Fruit fly (Drosophila melanogaster): Measurements from ENCODE around the gene Nmdmc.

Nmdmc gene

dm6 chr3R:9038652-9039051 lies 11.7 kb downstream of the Nmdmc start, which contains the start of gene hyx (continued):
- TF ChIP-seq pb (GFP tag; optimal IDR thresholded peaks at IDR 0.05), result no peak
- TF ChIP-seq Gsc (GFP tag; IDR thresholded peaks at IDR 0.05), result no peak
- no peak for TF ChIP-seq Ravus (GFP tag; IDR thresholded peaks at IDR 0.05)
- TF ChIP-seq CG8478 (optimal IDR thresholded peaks at IDR 0.05), result no peak
- TF ChIP-seq fd64A (GFP tag; optimal IDR thresholded peaks at IDR 0.05), result no peak
- no peak for TF ChIP-seq CG2875 (GFP tag; optimal IDR thresholded peaks at IDR 0.05)
- TF ChIP-seq Fer2 (tag; optimal IDR thresholded peaks at IDR 0.05), result no peak
- no peak; the same call in 1 of the 2 replicates for TF ChIP-seq CG32532 (GFP tag; IDR thresholded peaks at IDR 0.05)
- no peak for TF ChIP-seq Asciz (GFP tag; optimal IDR thresholded peaks at IDR 0.05)
- no peak for TF ChIP-seq CG30020 (tag; optimal IDR thresholded peaks at IDR 0.05)
- TF ChIP-seq bsh (GFP tag; optimal IDR thresholded peaks at IDR 0.05), result peak in 1 of 2 experiments; percentile 34
- TF ChIP-seq CG12236 (GFP tag; optimal IDR thresholded peaks at IDR 0.05), result no peak
- TF ChIP-seq PHDP (tag; optimal IDR thresholded peaks at IDR 0.05), result peak; percentile 0
- peak; percentile 57 for TF ChIP-seq CG15514 (GFP tag; optimal IDR thresholded peaks at IDR 0.05)
- peak; percentile 92 for TF ChIP-seq Med (GFP tag)
- 0 out of 2 replicates have a peak, but pooled peaks have one; percentile 38 for TF ChIP-seq nerfin-2 (GFP tag; IDR thresholded peaks at IDR 0.05; ENCODE audit: partially characterized antibody)
- no peak for TF ChIP-seq salm (tag; optimal IDR thresholded peaks at IDR 0.05)
- peak in 1 of 3 experiments; percentile 19 for TF ChIP-seq lola (GFP tag; optimal IDR thresholded peaks at IDR 0.05)
- no peak for TF ChIP-seq Sin3A (optimal IDR thresholded peaks at IDR 0.05)
- peak; percentile 77 for TF ChIP-seq CG2120 (GFP tag; optimal IDR thresholded peaks at IDR 0.05)
- no peak for TF ChIP-seq HHEX (GFP tag; optimal IDR thresholded peaks at IDR 0.05)
- peak; percentile 66 for TF ChIP-seq CG30403 (GFP tag; optimal IDR thresholded peaks at IDR 0.05)
- TF ChIP-seq nom (GFP tag; optimal IDR thresholded peaks at IDR 0.05), result no peak
- TF ChIP-seq ttk (GFP tag; IDR thresholded peaks at IDR 0.05), result peak; percentile 29; the same call in 1 of the 2 replicates
- peak; percentile 56; the same call in 1 of the 2 replicates for TF ChIP-seq tna (GFP tag; IDR thresholded peaks at IDR 0.05; ENCODE audit: partially characterized antibody)
- no peak for TF ChIP-seq CG2678 (tag; optimal IDR thresholded peaks at IDR 0.05)
- no peak for TF ChIP-seq CG7839 (tag; optimal IDR thresholded peaks at IDR 0.05)
- no peak for TF ChIP-seq abd-A (tag; optimal IDR thresholded peaks at IDR 0.05)
- no peak for TF ChIP-seq CG9797 (GFP tag; optimal IDR thresholded peaks at IDR 0.05)
- TF ChIP-seq CG2129 (GFP tag; IDR thresholded peaks at IDR 0.05; ENCODE audit: partially characterized antibody), result peak; percentile 82
- TF ChIP-seq CG15601 (tag; optimal IDR thresholded peaks at IDR 0.05), result peak; percentile 24
- peak; percentile 44 for TF ChIP-seq CG17359 (tag; optimal IDR thresholded peaks at IDR 0.05)
- peak; percentile 29 for TF ChIP-seq caup (GFP tag; optimal IDR thresholded peaks at IDR 0.05; ENCODE audit: severe bottlenecking)
- TF ChIP-seq HLHmδ (GFP tag; optimal IDR thresholded peaks at IDR 0.05), result no peak
- TF ChIP-seq nau (GFP tag; optimal IDR thresholded peaks at IDR 0.05), result no peak
- no peak for TF ChIP-seq Adf1 (GFP tag; IDR thresholded peaks at IDR 0.05)
- TF ChIP-seq ATbp (GFP tag; optimal IDR thresholded peaks at IDR 0.05), result no peak
- TF ChIP-seq CG7556 (GFP tag; optimal IDR thresholded peaks at IDR 0.05), result peak; percentile 9
- no peak for TF ChIP-seq NK7.1 (GFP tag; optimal IDR thresholded peaks at IDR 0.05)
- TF ChIP-seq Neu2 (GFP tag; optimal IDR thresholded peaks at IDR 0.05; ENCODE audit: borderline replicate concordance), result no peak
- TF ChIP-seq emc (GFP tag; optimal IDR thresholded peaks at IDR 0.05), result no peak
- peak; percentile 66 for TF ChIP-seq vnd (GFP tag; IDR thresholded peaks at IDR 0.05; ENCODE audit: partially characterized antibody)
- TF ChIP-seq CG4404 (GFP tag; IDR thresholded peaks at IDR 0.05), result no peak
- TF ChIP-seq HmgD (GFP tag; optimal IDR thresholded peaks at IDR 0.05), result no peak

All from whole organism, embryonic.